Fruit fly (Drosophila melanogaster) whole organism, embryonic: Measurements from ENCODE around the gene CG10011.

Experiments used
- Abd-B ChIP-seq: fragments of 200-800 bp; sonication (Bioruptor generic); optimal IDR thresholded peaks from 2 replicates; lab custom pipeline; 2018; ENCODE audit warnings: missing biosample characterization, mild to moderate bottlenecking, missing genetic modification characterization, moderate library complexity
- Bdp1 ChIP-seq: fragments of 200-800 bp; sonication (Bioruptor generic); optimal IDR thresholded peaks from 3 replicates; lab custom pipeline; 2016; ENCODE audit warnings: missing biosample characterization, missing genetic modification characterization
- CG11398 ChIP-seq: fragments of 200-800 bp; sonication (Bioruptor generic); optimal IDR thresholded peaks from 2 replicates; lab custom pipeline; 2016; ENCODE audit warnings: missing biosample characterization, missing genetic modification characterization
- CG1233 ChIP-seq: fragments of 200-800 bp; sonication (Bioruptor generic); optimal IDR thresholded peaks from 4 replicates; lab custom pipeline; 2018; ENCODE audit warnings: missing biosample characterization, mild to moderate bottlenecking, missing genetic modification characterization
- CG13296 ChIP-seq: fragments of 200-800 bp; sonication (Bioruptor generic); optimal IDR thresholded peaks from 3 replicates; lab custom pipeline; 2018; ENCODE audit warnings: missing biosample characterization, mild to moderate bottlenecking, missing genetic modification characterization
- CG14050 ChIP-seq: fragments of 200-800 bp; sonication (Bioruptor generic); IDR thresholded peaks from 3 replicates; pipeline ENCODE4 v1.3.6; 2022; ENCODE audit warnings: missing biosample characterization, missing genetic modification characterization
- CG15269 ChIP-seq: fragments of 200-800 bp; sonication (Bioruptor generic); optimal IDR thresholded peaks from 2 replicates; lab custom pipeline; 2018; ENCODE audit warnings: missing biosample characterization, mild to moderate bottlenecking, missing genetic modification characterization, moderate library complexity
- CG1602 ChIP-seq: fragments of 200-800 bp; sonication (Bioruptor generic); optimal IDR thresholded peaks from 3 replicates; lab custom pipeline; 2016; ENCODE audit warnings: missing biosample characterization, missing genetic modification characterization
- CG16863 ChIP-seq: fragments of 200-800 bp; sonication (Bioruptor generic); optimal IDR thresholded peaks from 3 replicates; lab custom pipeline; 2016; ENCODE audit warnings: missing biosample characterization, missing genetic modification characterization
- CG17385 ChIP-seq: fragments of 200-800 bp; sonication (Bioruptor generic); optimal IDR thresholded peaks from 3 replicates; lab custom pipeline; 2018; ENCODE audit warnings: missing biosample characterization, mild to moderate bottlenecking, missing genetic modification characterization
- CG17802 ChIP-seq: fragments of 200-800 bp; sonication (Bioruptor generic); optimal IDR thresholded peaks from 2 replicates; lab custom pipeline; 2018; ENCODE audit warnings: missing biosample characterization, mild to moderate bottlenecking, missing genetic modification characterization, moderate library complexity
- CG18262 ChIP-seq: fragments of 200-800 bp; optimal IDR thresholded peaks from 3 replicates; lab custom pipeline; 2019; ENCODE audit warnings: missing biosample characterization, mild to moderate bottlenecking, missing genetic modification characterization, moderate library complexity
- CG18476 ChIP-seq: fragments of 200-800 bp; sonication (Bioruptor generic); optimal IDR thresholded peaks from 2 replicates; lab custom pipeline; 2016; ENCODE audit warnings: missing biosample characterization, mild to moderate bottlenecking, missing genetic modification characterization
- CG18619 ChIP-seq: fragments of 200-800 bp; sonication (Bioruptor generic); optimal IDR thresholded peaks from 3 replicates; lab custom pipeline; 2017; ENCODE audit warnings: missing biosample characterization, mild to moderate bottlenecking, missing genetic modification characterization
- CG2202 ChIP-seq: fragments of 200-800 bp; sonication (Bioruptor generic); optimal IDR thresholded peaks from 2 replicates; lab custom pipeline; 2018; ENCODE audit warnings: missing biosample characterization, mild to moderate bottlenecking, missing genetic modification characterization
- CG2678 ChIP-seq: fragments of 200-800 bp; sonication (Bioruptor generic); optimal IDR thresholded peaks from 3 replicates; lab custom pipeline; 2019; ENCODE audit warnings: missing biosample characterization, mild to moderate bottlenecking, missing genetic modification characterization, moderate library complexity
- CG31224 ChIP-seq: fragments of 200-800 bp; sonication (Bioruptor generic); IDR thresholded peaks from 2 replicates; pipeline ENCODE4 v1.3.6; 2022; ENCODE audit warnings: missing biosample characterization, missing genetic modification characterization
- CG3163 ChIP-seq: fragments of 200-800 bp; sonication (Bioruptor generic); optimal IDR thresholded peaks from 3 replicates; lab custom pipeline; 2016; ENCODE audit warnings: missing biosample characterization, missing genetic modification characterization
- CG3838 ChIP-seq: fragments of 200-800 bp; sonication (Bioruptor generic); optimal IDR thresholded peaks from 3 replicates; lab custom pipeline; 2016; ENCODE audit warnings: missing biosample characterization, missing genetic modification characterization
- CG5180 ChIP-seq: fragments of 200-800 bp; sonication (Bioruptor generic); optimal IDR thresholded peaks from 3 replicates; lab custom pipeline; 2017; ENCODE audit warnings: missing biosample characterization, missing genetic modification characterization, mild to moderate bottlenecking, moderate library complexity, missing genetic modification reagents
- CG7987 ChIP-seq: fragments of 200-800 bp; sonication (Bioruptor generic); optimal IDR thresholded peaks from 2 replicates; lab custom pipeline; 2018; ENCODE audit warnings: missing biosample characterization, mild to moderate bottlenecking, missing genetic modification characterization, moderate library complexity
- CG8281 ChIP-seq: fragments of 200-800 bp; sonication (Bioruptor generic); optimal IDR thresholded peaks from 2 replicates; lab custom pipeline; 2018; ENCODE audit warnings: missing biosample characterization, mild to moderate bottlenecking, missing genetic modification characterization, moderate library complexity
- CG8924 ChIP-seq: fragments of 200-800 bp; optimal IDR thresholded peaks from 3 replicates; lab custom pipeline; 2019; ENCODE audit warnings: missing biosample characterization, mild to moderate bottlenecking, missing genetic modification characterization, moderate library complexity
- CoRest ChIP-seq: fragments of 200-800 bp; sonication (Bioruptor generic); optimal IDR thresholded peaks from 3 replicates; lab custom pipeline; 2018; ENCODE audit warnings: missing biosample characterization, mild to moderate bottlenecking, missing genetic modification characterization, moderate library complexity
- Deaf1 ChIP-seq: fragments of 200-800 bp; optimal IDR thresholded peaks from 3 replicates; lab custom pipeline; 2019; ENCODE audit warnings: missing biosample characterization, mild to moderate bottlenecking, missing genetic modification characterization, moderate library complexity
- ERR ChIP-seq: fragments of 200-800 bp; sonication (Bioruptor generic); optimal IDR thresholded peaks from 2 replicates; lab custom pipeline; 2016; ENCODE audit warnings: missing biosample characterization, missing genetic modification characterization
- Fer3 ChIP-seq: fragments of 200-800 bp; sonication (Bioruptor generic); optimal IDR thresholded peaks from 2 replicates; lab custom pipeline; 2018; ENCODE audit warnings: missing biosample characterization, mild to moderate bottlenecking, missing genetic modification characterization, moderate library complexity
- Gsc ChIP-seq: fragments of 200-800 bp; sonication (Bioruptor generic); IDR thresholded peaks from 2 replicates; pipeline ENCODE4 v1.3.6; 2022; ENCODE audit warnings: missing biosample characterization, missing genetic modification characterization
- HLHmδ ChIP-seq: fragments of 200-800 bp; sonication (Bioruptor generic); optimal IDR thresholded peaks from 2 replicates; lab custom pipeline; 2018; ENCODE audit warnings: missing biosample characterization, mild to moderate bottlenecking, missing genetic modification characterization, moderate library complexity
- HmgZ ChIP-seq: fragments of 200-800 bp; sonication (Bioruptor generic); optimal IDR thresholded peaks from 2 replicates; lab custom pipeline; 2018; ENCODE audit warnings: missing biosample characterization, mild to moderate bottlenecking, missing genetic modification characterization
- Hr78 ChIP-seq, 2 experiments: fragments of 200-800 bp in 1 of 2; fragments of >200 bp in 1 of 2; sonication (Bioruptor generic) in 1 of 2; optimal IDR thresholded peaks; 2 replicates each; lab custom pipeline; 2017 to 2019; ENCODE audit warnings: missing biosample characterization in 2 of 2, missing genetic modification characterization in 2 of 2, mild to moderate bottlenecking in 1 of 2, moderate library complexity in 1 of 2
- NC2α ChIP-seq: fragments of 200-800 bp; sonication (Bioruptor generic); optimal IDR thresholded peaks from 2 replicates; lab custom pipeline; 2016; ENCODE audit warnings: missing biosample characterization, missing genetic modification characterization
- Spps ChIP-seq: fragments of 200-800 bp; sonication (Bioruptor generic); optimal IDR thresholded peaks from 2 replicates; lab custom pipeline; 2018; ENCODE audit warnings: missing biosample characterization, mild to moderate bottlenecking, missing genetic modification characterization
- TFAM ChIP-seq: fragments of 200-800 bp; sonication (Bioruptor generic); optimal IDR thresholded peaks from 2 replicates; lab custom pipeline; 2017; ENCODE audit warnings: missing biosample characterization, missing genetic modification characterization, inconsistent platforms
- ac ChIP-seq: fragments of 200-800 bp; sonication (Bioruptor generic); optimal IDR thresholded peaks from 3 replicates; lab custom pipeline; 2017; ENCODE audit warnings: missing biosample characterization, mild to moderate bottlenecking, missing genetic modification characterization
- cwo ChIP-seq: fragments of 200-800 bp; sonication (Bioruptor generic); optimal IDR thresholded peaks from 3 replicates; lab custom pipeline; 2017; ENCODE audit warnings: missing biosample characterization, missing genetic modification characterization, mild to moderate bottlenecking, moderate library complexity, missing genetic modification reagents
- dpn ChIP-seq, 2 experiments: fragments of 200-800 bp; sonication (Bioruptor generic); optimal IDR thresholded peaks; 3 replicates each; lab custom pipeline; 2016; ENCODE audit warnings: missing biosample characterization in 2 of 2, missing genetic modification characterization in 2 of 2
- fd102C ChIP-seq: fragments of 200-800 bp; sonication (Bioruptor generic); optimal IDR thresholded peaks from 2 replicates; lab custom pipeline; 2018; ENCODE audit warnings: missing biosample characterization, mild to moderate bottlenecking, missing genetic modification characterization, moderate library complexity
- h ChIP-seq: fragments of >200 bp; optimal IDR thresholded peaks from 2 replicates; lab custom pipeline; 2017
- inv ChIP-seq: fragments of 200-800 bp; sonication (Bioruptor generic); IDR thresholded peaks from 2 replicates; pipeline ENCODE4 v1.3.6; 2022; ENCODE audit warnings: missing biosample characterization, missing genetic modification characterization; ENCODE audit not compliant: partially characterized antibody
- knrl ChIP-seq: fragments of 200-800 bp; sonication (Bioruptor generic); IDR thresholded peaks from 3 replicates; pipeline ENCODE4 v1.3.6; 2022; ENCODE audit warnings: missing biosample characterization, missing genetic modification characterization; ENCODE audit not compliant: partially characterized antibody
- maf-S ChIP-seq: fragments of 200-800 bp; sonication (Bioruptor generic); optimal IDR thresholded peaks from 2 replicates; lab custom pipeline; 2016; ENCODE audit warnings: missing biosample characterization, missing genetic modification characterization
- pb ChIP-seq: fragments of 200-800 bp; sonication (Bioruptor generic); optimal IDR thresholded peaks from 3 replicates; lab custom pipeline; 2016; ENCODE audit warnings: missing biosample characterization, missing genetic modification characterization
- pnt ChIP-seq: fragments of 200-800 bp; sonication (Bioruptor generic); optimal IDR thresholded peaks from 3 replicates; lab custom pipeline; 2016; ENCODE audit warnings: missing biosample characterization, missing genetic modification characterization
- sim ChIP-seq: fragments of 200-800 bp; sonication (Bioruptor generic); IDR thresholded peaks from 2 replicates; pipeline ENCODE4 v1.3.6; 2022; ENCODE audit warnings: missing biosample characterization, missing genetic modification characterization
- sima ChIP-seq: fragments of 200-800 bp; sonication (Bioruptor generic); optimal IDR thresholded peaks from 2 replicates; lab custom pipeline; 2016; ENCODE audit warnings: missing biosample characterization, missing genetic modification characterization
- tio ChIP-seq: fragments of 200-800 bp; sonication (Bioruptor generic); optimal IDR thresholded peaks from 2 replicates; lab custom pipeline; 2017; ENCODE audit warnings: missing biosample characterization, missing genetic modification characterization, inconsistent platforms
- tup ChIP-seq: fragments of 200-800 bp; sonication (Bioruptor generic); optimal IDR thresholded peaks from 2 replicates; lab custom pipeline; 2016; ENCODE audit warnings: missing biosample characterization, mild to moderate bottlenecking, missing genetic modification characterization, moderate library complexity
- zf30C ChIP-seq: fragments of 200-800 bp; sonication (Bioruptor generic); optimal IDR thresholded peaks from 3 replicates; lab custom pipeline; 2018; ENCODE audit warnings: missing biosample characterization, mild to moderate bottlenecking, missing genetic modification characterization

Gene CG10011

dm6 chr3R:28585076-28585821, 49.6 kb downstream of the CG10011 start, which contains the start of gene fkh (continued):
- TF ChIP-seq CG5180 (GFP tag; lab: Kevin White, UChicago) (peak; percentile 93), CG8281 (tag; lab: Kevin White, UChicago) (peak; percentile 76), Hr78 (GFP tag; optimal IDR thresholded peaks at IDR 0.05; lab: Kevin White, UChicago) (peak in 1 of 2 experiments; percentile 17), CG14050 (GFP tag; lab: Robert Waterston, UW) (peak; percentile 71), h (lab: Kevin White, UChicago) (no peak), CG11398 (GFP tag; lab: Kevin White, UChicago) (peak; percentile 92), CG15269 (peak; percentile 58), zf30C (GFP tag; lab: Kevin White, UChicago) (peak; percentile 38), NC2α (GFP tag; lab: Kevin White, UChicago) (peak; percentile 92), Abd-B (GFP tag; lab: Kevin White, UChicago) (no peak), CG1602 (peak; percentile 65), cwo (GFP tag; lab: Kevin White, UChicago) (peak; percentile 91), ERR (GFP tag; lab: Kevin White, UChicago) (peak; percentile 92), Deaf1 (tag; lab: Kevin White, UChicago) (peak; percentile 59), CG18262 (tag; lab: Kevin White, UChicago) (peak; percentile 63), CG31224 (GFP tag; lab: Robert Waterston, UW) (peak; percentile 45), CG2202 (peak; percentile 88), Spps (tag; lab: Kevin White, UChicago) (peak; percentile 68), CG13296 (GFP tag; lab: Kevin White, UChicago) (peak; percentile 98), CG1233 (GFP tag; lab: Kevin White, UChicago) (peak; percentile 95), tio (peak; percentile 76), TFAM (GFP tag; lab: Kevin White, UChicago) (peak; percentile 77), CG18476 (peak; percentile 92), ac (GFP tag; lab: Kevin White, UChicago) (peak; percentile 84), HLHmδ (GFP tag; lab: Kevin White, UChicago) (peak; percentile 98), sim (peak; percentile 85), Fer3 (tag; lab: Kevin White, UChicago) (peak; percentile 79), Gsc (GFP tag; lab: Robert Waterston, UW) (no peak), knrl (GFP tag; lab: Robert Waterston, UW) (no peak), HmgZ (tag; lab: Kevin White, UChicago) (peak; percentile 95), CG17385 (GFP tag; lab: Kevin White, UChicago) (peak; percentile 84), dpn (GFP tag; optimal IDR thresholded peaks at IDR 0.05; lab: Kevin White, UChicago) (peak; percentile 72 to 91), sima (peak; percentile 58), maf-S (peak; percentile 86), CG3163 (peak; percentile 90), CG2678 (peak; percentile 90), CG18619 (GFP tag; lab: Kevin White, UChicago) (peak; percentile 95), CG17802 (tag; lab: Kevin White, UChicago) (peak; percentile 52), CG7987 (GFP tag; lab: Kevin White, UChicago) (peak; percentile 98), tup (peak; percentile 96), fd102C (peak; percentile 90), inv (GFP tag; lab: Robert Waterston, UW) (no peak), CG8924 (peak; percentile 57), pnt (GFP tag; lab: Kevin White, UChicago) (peak; percentile 70), pb (GFP tag; lab: Kevin White, UChicago) (peak; percentile 95), CG3838 (peak; percentile 88), Bdp1 (GFP tag; lab: Kevin White, UChicago) (peak; percentile 89), CoRest (tag; lab: Kevin White, UChicago) (peak; percentile 77), CG16863 (GFP tag; lab: Kevin White, UChicago) (peak; percentile 93)
